Worm (Caenorhabditis elegans) whole organism, mixed stage, embryonic: ENCODE data around the gene ugt-6.

Experiments
- M03D4.4 ChIP-seq: sonication (generic microtip); optimal IDR thresholded peaks from 2 replicates; lab custom pipeline; 2017; ENCODE audit warnings: mild to moderate bottlenecking, missing genetic modification characterization, missing compliant biosample characterization
- bed-3 ChIP-seq: fragments of 200-800 bp; sonication (Bioruptor generic); optimal IDR thresholded peaks from 3 replicates; lab custom pipeline; 2018; ENCODE audit warnings: mild to moderate bottlenecking, missing genetic modification characterization, moderate library complexity, missing compliant biosample characterization
- blmp-1 ChIP-seq: fragments of 150-350 bp; optimal IDR thresholded peaks from 2 replicates; lab custom pipeline; 2014; ENCODE audit warnings: missing biosample characterization, missing genetic modification characterization
- ceh-43 ChIP-seq: fragments of 200-800 bp; sonication (Bioruptor generic); optimal IDR thresholded peaks from 2 replicates; lab custom pipeline; 2018; ENCODE audit warnings: mild to moderate bottlenecking, missing genetic modification characterization, moderate library complexity, missing compliant biosample characterization
- ceh-83 ChIP-seq: fragments of 200-800 bp; sonication (Bioruptor generic); optimal IDR thresholded peaks from 2 replicates; lab custom pipeline; 2018; ENCODE audit warnings: mild to moderate bottlenecking, missing genetic modification characterization, missing compliant biosample characterization
- ces-1 ChIP-seq: fragments of 150-350 bp; optimal IDR thresholded peaks from 2 replicates; lab custom pipeline; 2014; ENCODE audit warnings: missing biosample characterization, missing genetic modification reagents, missing genetic modification characterization
- drap-1 ChIP-seq: fragments of 200-800 bp; sonication (Bioruptor generic); optimal IDR thresholded peaks from 3 replicates; lab custom pipeline; 2018; ENCODE audit warnings: mild to moderate bottlenecking, missing genetic modification characterization, missing compliant biosample characterization
- elt-1 ChIP-seq: sonication (generic microtip); optimal IDR thresholded peaks from 2 replicates; lab custom pipeline; 2017; ENCODE audit warnings: missing genetic modification characterization, mild to moderate bottlenecking, missing compliant biosample characterization, antibody characterized with exemption, moderate library complexity, borderline replicate concordance; ENCODE audit not compliant: insufficient read depth
- elt-3 ChIP-seq: fragments of 150-350 bp; optimal IDR thresholded peaks from 2 replicates; lab custom pipeline; 2014; ENCODE audit warnings: missing biosample characterization, missing genetic modification characterization
- flh-1 ChIP-seq: fragments of 200-800 bp; sonication (Bioruptor generic); optimal IDR thresholded peaks from 2 replicates; lab custom pipeline; 2018; ENCODE audit warnings: mild to moderate bottlenecking, missing genetic modification characterization, moderate library complexity, missing compliant biosample characterization
- ham-2 ChIP-seq: fragments of 200-800 bp; sonication (Bioruptor generic); optimal IDR thresholded peaks from 2 replicates; lab custom pipeline; 2018; ENCODE audit warnings: mild to moderate bottlenecking, missing genetic modification characterization, missing compliant biosample characterization
- lin-32 ChIP-seq: fragments of 200-800 bp; sonication (Bioruptor generic); optimal IDR thresholded peaks from 2 replicates; lab custom pipeline; 2018; ENCODE audit warnings: mild to moderate bottlenecking, missing genetic modification characterization, missing compliant biosample characterization
- lsy-2 ChIP-seq: fragments of 150-350 bp; optimal IDR thresholded peaks from 2 replicates; lab custom pipeline; 2014; ENCODE audit warnings: missing biosample characterization, missing genetic modification characterization
- mls-2 ChIP-seq: sonication (generic microtip); optimal IDR thresholded peaks from 2 replicates; lab custom pipeline; 2016; ENCODE audit warnings: mild to moderate bottlenecking, missing genetic modification characterization, moderate library complexity, missing compliant biosample characterization
- nhr-12 ChIP-seq: fragments of 150-350 bp; optimal IDR thresholded peaks from 2 replicates; lab custom pipeline; 2014; ENCODE audit warnings: missing biosample characterization, missing genetic modification characterization
- nhr-2 ChIP-seq: fragments of 150-350 bp; optimal IDR thresholded peaks from 2 replicates; lab custom pipeline; 2014; ENCODE audit warnings: missing biosample characterization, missing genetic modification characterization
- nhr-237 ChIP-seq: fragments of 150-350 bp; optimal IDR thresholded peaks from 2 replicates; lab custom pipeline; 2014; ENCODE audit warnings: missing biosample characterization, missing genetic modification characterization
- nhr-28 ChIP-seq: fragments of 150-350 bp; optimal IDR thresholded peaks from 2 replicates; lab custom pipeline; 2014; ENCODE audit warnings: missing biosample characterization, missing genetic modification characterization
- nhr-76 ChIP-seq: sonication (generic microtip); optimal IDR thresholded peaks from 2 replicates; lab custom pipeline; 2017; ENCODE audit warnings: missing biosample characterization, missing genetic modification characterization
- pha-4 ChIP-seq: fragments of 150-350 bp; optimal IDR thresholded peaks from 2 replicates; lab custom pipeline; 2018; ENCODE audit warnings: missing biosample characterization, missing genetic modification reagents, missing genetic modification characterization
- sem-2 ChIP-seq: fragments of 200-800 bp; sonication (Bioruptor generic); optimal IDR thresholded peaks from 2 replicates; lab custom pipeline; 2018; ENCODE audit warnings: mild to moderate bottlenecking, missing genetic modification characterization, missing compliant biosample characterization
- snpc-4 ChIP-seq: fragments of 150-350 bp; optimal IDR thresholded peaks from 2 replicates; lab custom pipeline; 2014; ENCODE audit warnings: missing biosample characterization, missing genetic modification characterization
- tbx-8 ChIP-seq: fragments of 200-800 bp; sonication (Bioruptor generic); optimal IDR thresholded peaks from 2 replicates; lab custom pipeline; 2018; ENCODE audit warnings: mild to moderate bottlenecking, missing genetic modification characterization, moderate library complexity, missing compliant biosample characterization
- unc-120 ChIP-seq: sonication (generic microtip); optimal IDR thresholded peaks from 2 replicates; lab custom pipeline; 2017; ENCODE audit warnings: missing genetic modification characterization, missing compliant biosample characterization; ENCODE audit not compliant: poor library complexity, severe bottlenecking
- unc-39 ChIP-seq: fragments of 150-350 bp; optimal IDR thresholded peaks from 2 replicates; lab custom pipeline; 2014; ENCODE audit warnings: missing biosample characterization, missing genetic modification characterization
- unc-62 ChIP-seq: fragments of 150-350 bp; optimal IDR thresholded peaks from 2 replicates; lab custom pipeline; 2014; ENCODE audit warnings: missing biosample characterization, missing genetic modification reagents, missing genetic modification characterization
- zip-8 ChIP-seq: fragments of 150-350 bp; optimal IDR thresholded peaks from 2 replicates; lab custom pipeline; 2014; ENCODE audit warnings: missing biosample characterization, missing genetic modification characterization

Gene ugt-6

DNA sequence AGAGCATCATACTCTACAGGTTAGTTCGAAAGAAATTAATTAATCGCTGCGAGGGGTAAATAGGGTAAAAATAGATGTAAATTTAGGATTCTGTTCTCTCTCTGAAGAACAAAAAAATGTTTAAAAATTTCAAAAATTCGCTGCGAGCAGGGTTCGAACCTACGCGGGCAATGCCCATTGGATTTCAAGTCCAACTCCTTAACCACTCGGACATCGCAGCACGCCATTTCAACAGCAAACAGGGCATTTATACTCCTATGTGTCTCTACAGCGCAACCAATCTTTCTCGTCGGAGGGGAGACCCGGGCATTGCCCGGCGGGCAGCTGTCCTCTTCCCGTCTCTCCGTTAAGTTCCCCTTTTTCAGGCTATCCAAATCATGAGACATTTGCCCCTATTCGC is 17.8 kb downstream of the ugt-6 start (continued):
- TF ChIP-seq tbx-8 (peak; percentile 75), drap-1 (GFP tag; lab: Kevin White, UChicago) (peak; percentile 96)

DNA sequence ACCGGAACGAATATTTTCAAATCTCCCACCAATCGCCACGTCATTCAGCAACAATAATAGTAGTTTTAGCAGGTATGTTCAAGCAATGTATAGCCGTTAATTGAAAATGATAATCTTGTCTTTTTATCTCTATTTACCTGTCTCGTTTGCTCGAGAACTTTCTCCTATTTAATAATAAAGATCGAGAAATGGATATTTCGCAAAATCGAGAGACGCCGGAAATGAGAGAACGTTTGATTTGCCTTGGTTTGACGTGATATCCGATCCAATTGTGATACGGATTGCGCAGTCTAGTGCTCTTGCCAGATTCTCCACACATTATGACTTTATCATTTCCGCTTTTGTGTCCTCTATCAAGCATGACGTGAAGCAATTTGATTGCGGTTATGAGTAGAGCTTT is 24.2 kb downstream of the ugt-6 start:
- TF ChIP-seq elt-3 (tag; lab: Kevin White, UChicago) (no peak), ces-1 (GFP tag; lab: Kevin White, UChicago) (no peak), nhr-12 (tag; lab: Kevin White, UChicago) (no peak), ham-2 (no peak)

DNA sequence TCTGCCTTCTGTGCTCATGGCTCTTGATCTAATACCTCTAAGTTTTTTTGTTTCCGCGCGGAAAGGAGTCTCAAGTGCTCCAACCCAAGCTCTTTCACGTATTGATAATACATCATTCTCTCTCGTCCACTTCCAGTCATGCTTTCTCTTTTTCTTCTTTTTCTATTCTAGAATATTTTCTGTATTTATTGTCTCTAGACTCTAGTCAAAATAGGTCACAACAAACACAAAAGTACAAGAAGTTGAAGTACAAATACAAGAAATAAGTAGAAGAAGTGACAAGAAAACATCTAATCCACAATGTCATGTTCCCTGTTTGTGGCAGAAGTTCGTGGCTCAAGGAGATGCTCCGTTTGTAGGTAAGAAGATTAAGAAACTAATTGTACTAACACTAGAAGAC is 24.8 kb downstream of the ugt-6 start, which contains the start of gene ZC455.1:
Gene ZC455.1, plus strand, starts transcription at position 301 of the 400 bp plus-strand sequence.
- TF ChIP-seq ham-2 (no peak), M03D4.4 (tag; lab: Kevin White, UChicago) (no peak), drap-1 (GFP tag; lab: Kevin White, UChicago) (no peak), unc-62 (GFP tag; lab: Kevin White, UChicago) (no peak), pha-4 (tag; lab: Kevin White, UChicago) (no peak), blmp-1 (tag; lab: Kevin White, UChicago) (no peak), zip-8 (tag; lab: Kevin White, UChicago) (no peak), ces-1 (GFP tag; lab: Kevin White, UChicago) (no peak), unc-39 (no peak), snpc-4 (tag; lab: Kevin White, UChicago) (no peak), tbx-8 (no peak), ceh-83 (GFP tag; lab: Kevin White, UChicago) (no peak), nhr-12 (tag; lab: Kevin White, UChicago) (no peak), flh-1 (GFP tag; lab: Kevin White, UChicago) (no peak)

DNA sequence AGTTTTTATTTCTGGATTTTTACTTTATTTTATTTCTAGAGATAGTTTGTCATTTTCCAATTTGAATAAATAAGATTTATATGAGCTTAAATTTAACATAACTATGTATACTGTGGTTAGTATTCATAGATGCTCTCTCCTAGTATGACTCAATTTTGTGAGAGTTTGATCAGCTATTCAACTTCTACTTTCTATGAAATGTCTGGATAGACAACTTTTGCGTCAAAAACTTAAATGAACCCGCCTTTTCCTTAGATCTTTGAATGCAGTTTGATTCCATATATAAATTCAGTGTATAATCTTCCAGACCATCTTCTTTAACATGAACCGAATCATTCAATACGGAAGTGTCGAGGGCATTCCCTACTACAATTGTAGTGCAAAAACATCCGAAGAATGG is 29.1 kb downstream of the ugt-6 start, which contains the start of gene srt-43:
Gene srt-43, plus strand, starts transcription at position 301 of the 400 bp plus-strand sequence.
- TF ChIP-seq mls-2 (tag; lab: Kevin White, UChicago) (no peak), ceh-43 (GFP tag; lab: Kevin White, UChicago) (no peak), elt-1 (tag; lab: Kevin White, UChicago) (no peak)

DNA sequence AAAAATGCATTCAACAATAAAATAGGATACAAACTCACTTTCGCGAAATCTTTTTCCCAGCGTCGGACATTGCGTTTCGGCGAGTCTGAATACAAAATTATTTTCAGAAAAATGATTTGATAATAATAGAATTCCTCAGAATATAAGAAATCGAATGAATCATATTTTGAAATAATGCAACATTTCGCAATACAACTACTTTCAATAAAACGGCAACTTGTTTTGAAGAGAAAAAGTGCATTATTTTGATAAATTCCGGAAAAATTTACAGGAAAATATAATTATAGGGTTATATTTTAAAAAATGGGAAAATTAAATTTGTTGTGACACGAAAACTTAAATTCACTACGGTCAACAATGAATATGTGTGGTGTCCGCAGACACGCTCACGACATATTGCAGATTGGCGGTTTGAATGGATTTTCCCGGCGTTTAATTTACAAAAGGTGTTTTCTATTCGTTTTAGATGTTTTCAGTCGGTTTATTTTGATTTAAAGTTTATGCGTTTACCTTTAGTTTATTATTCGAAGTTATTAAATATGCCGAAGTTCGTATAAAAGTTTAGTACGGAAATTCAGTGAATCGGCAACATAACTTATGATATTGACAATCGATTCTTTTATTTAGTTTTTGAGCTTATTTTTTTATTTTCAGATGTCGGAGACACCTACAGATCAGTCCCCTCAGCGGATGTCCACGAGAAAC is 34.6 kb downstream of the ugt-6 start, which contains the start of the genes abcf-1 and scc-3:
Gene abcf-1, minus strand, starts transcription at position 85 of the 705 bp plus-strand sequence.
Gene scc-3, plus strand, starts transcription at position 655 of the 705 bp plus-strand sequence.
- TF ChIP-seq lin-32 (no peak), ceh-83 (GFP tag; lab: Kevin White, UChicago) (no peak), elt-3 (tag; lab: Kevin White, UChicago) (no peak), lsy-2 (tag; lab: Kevin White, UChicago) (peak; percentile 93), ham-2 (no peak)
- TF ChIP-seq, all 35 proteins: peak for 1

DNA sequence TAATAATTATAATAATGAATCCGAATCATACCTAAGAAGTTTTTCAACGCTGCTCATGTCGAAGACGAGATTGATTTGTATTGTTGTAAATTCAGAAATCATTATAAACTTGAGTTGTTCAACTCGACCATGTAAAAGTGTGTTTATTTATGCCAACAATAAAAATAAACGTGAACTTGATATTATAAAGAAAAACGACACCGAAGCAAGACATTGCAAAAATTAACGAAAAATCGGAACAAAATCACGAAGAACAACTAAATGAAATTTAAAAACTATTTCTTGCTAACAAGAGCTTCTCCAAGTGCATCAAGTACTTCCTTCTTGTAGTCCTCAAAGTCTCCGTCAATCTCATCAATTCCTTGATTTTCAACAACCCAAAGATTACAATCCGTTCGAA is 37.1 kb downstream of the ugt-6 start, which contains the start of gene F18E2.15:
Gene F18E2.15, minus strand, starts transcription at position 101 of the 400 bp plus-strand sequence.
- TF ChIP-seq nhr-28 (tag; lab: Kevin White, UChicago) (no peak), sem-2 (no peak), bed-3 (GFP tag; lab: Kevin White, UChicago) (no peak), elt-1 (tag; lab: Kevin White, UChicago) (no peak), nhr-237 (no peak), unc-39 (no peak), nhr-76 (tag; lab: Kevin White, UChicago) (no peak), zip-8 (tag; lab: Kevin White, UChicago) (no peak), nhr-2 (tag; lab: Kevin White, UChicago) (no peak), snpc-4 (tag; lab: Kevin White, UChicago) (no peak), lin-32 (no peak), tbx-8 (no peak), unc-120 (tag; lab: Kevin White, UChicago) (no peak)
